Fruit fly (Drosophila melanogaster): ENCODE measurements around the gene betaNACtes1.

Gene betaNACtes1

DNA sequence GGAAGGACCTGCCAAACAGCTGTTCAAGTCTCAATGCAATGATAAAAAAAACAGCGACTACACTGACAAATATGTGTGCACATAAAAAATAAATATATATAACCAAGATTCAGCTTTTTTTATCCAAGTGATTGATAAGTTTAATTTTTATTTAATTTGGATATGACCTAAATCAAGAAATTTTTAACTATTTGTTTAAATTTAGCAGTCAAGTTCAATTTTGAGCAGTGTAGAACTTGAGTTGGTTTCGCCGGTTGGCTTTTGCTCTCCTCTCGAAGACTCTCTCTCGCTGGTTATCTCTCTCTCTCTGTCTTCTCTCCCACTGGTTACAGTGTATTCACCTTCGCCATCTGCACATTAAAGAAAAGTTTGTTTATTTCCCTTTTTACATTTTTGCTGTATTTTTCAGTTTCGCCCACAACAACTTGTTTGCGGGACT lies 45.6 kb upstream of the betaNACtes1 start (continued):
- peak in 1 of 2 experiments; percentile 92 for TF ChIP-seq Eip74EF (GFP tag; optimal IDR thresholded peaks at IDR 0.05)
- no peak for TF ChIP-seq cg (GFP tag; optimal IDR thresholded peaks at IDR 0.05)
- TF ChIP-seq repo (GFP tag; optimal IDR thresholded peaks at IDR 0.05): peak; percentile 35
- no peak for TF ChIP-seq prd (optimal IDR thresholded peaks at IDR 0.05)
- peak; percentile 93 for TF ChIP-seq prd (GFP tag; IDR thresholded peaks at IDR 0.05)
- no peak for TF ChIP-seq h (optimal IDR thresholded peaks at IDR 0.05)
- TF ChIP-seq Nf-YA (GFP tag; IDR thresholded peaks at IDR 0.05): peak; percentile 75
- TF ChIP-seq CG4617 (GFP tag; optimal IDR thresholded peaks at IDR 0.05; ENCODE audit: borderline replicate concordance): peak; percentile 66
- TF ChIP-seq sqz (GFP tag; optimal IDR thresholded peaks at IDR 0.05): peak; percentile 91
- TF ChIP-seq CG17186 (GFP tag; optimal IDR thresholded peaks at IDR 0.05): no peak
- TF ChIP-seq odd (GFP tag; optimal IDR thresholded peaks at IDR 0.05): peak; percentile 80
- peak; percentile 82 for TF ChIP-seq slou (GFP tag; optimal IDR thresholded peaks at IDR 0.05)
- TF ChIP-seq dmrt11E (tag; optimal IDR thresholded peaks at IDR 0.05): peak; percentile 87
- TF ChIP-seq CG13624 (GFP tag; optimal IDR thresholded peaks at IDR 0.05): peak; percentile 44
- peak; percentile 76 for TF ChIP-seq CG11723 (GFP tag; optimal IDR thresholded peaks at IDR 0.05)
- peak; percentile 10 for TF ChIP-seq eyg (GFP tag; optimal IDR thresholded peaks at IDR 0.05)
- TF ChIP-seq CG6813 (GFP tag; optimal IDR thresholded peaks at IDR 0.05): peak; percentile 83
- peak; percentile 78 for TF ChIP-seq Mrtf (GFP tag; IDR thresholded peaks at IDR 0.05)
- TF ChIP-seq CG12391 (tag; optimal IDR thresholded peaks at IDR 0.05): peak; percentile 91
- TF ChIP-seq CG2199 (GFP tag; IDR thresholded peaks at IDR 0.05): peak; percentile 50; the same call in 1 of the 3 replicates
- TF ChIP-seq fd96Cb (tag; optimal IDR thresholded peaks at IDR 0.05): peak; percentile 89
- TF ChIP-seq gt (GFP tag; IDR thresholded peaks at IDR 0.05): no peak; the same call in 1 of the 2 replicates
- no peak for TF ChIP-seq CkIIα-i1 (GFP tag; IDR thresholded peaks at IDR 0.05)
- TF ChIP-seq MTF-1 (GFP tag; optimal IDR thresholded peaks at IDR 0.05; ENCODE audit: borderline replicate concordance): peak; percentile 71
- peak; percentile 89 for TF ChIP-seq Fer3 (tag; optimal IDR thresholded peaks at IDR 0.05)
- TF ChIP-seq CG13424 (tag; optimal IDR thresholded peaks at IDR 0.05): peak; percentile 88
- peak; percentile 78 for TF ChIP-seq tio (GFP tag; optimal IDR thresholded peaks at IDR 0.05)
- TF ChIP-seq Atf3 (GFP tag; optimal IDR thresholded peaks at IDR 0.05): peak; percentile 56
- TF ChIP-seq CG9797 (GFP tag; optimal IDR thresholded peaks at IDR 0.05): no peak
- peak; percentile 81 for TF ChIP-seq ase (GFP tag; IDR thresholded peaks at IDR 0.05)
- peak; percentile 65 for TF ChIP-seq slp2 (GFP tag; optimal IDR thresholded peaks at IDR 0.05)
- peak; percentile 88 for TF ChIP-seq CG34422 (GFP tag; IDR thresholded peaks at IDR 0.05)
- peak; percentile 84 for TF ChIP-seq CG14014 (GFP tag; IDR thresholded peaks at IDR 0.05)
- peak; percentile 74 for TF ChIP-seq Taf1 (GFP tag; IDR thresholded peaks at IDR 0.05)
- TF ChIP-seq CG10979 (tag; optimal IDR thresholded peaks at IDR 0.05): peak; percentile 92
- TF ChIP-seq Dip3 (GFP tag; optimal IDR thresholded peaks at IDR 0.05): peak; percentile 52
- TF ChIP-seq CG11398 (GFP tag; optimal IDR thresholded peaks at IDR 0.05): no peak
- TF ChIP-seq CG1529 (GFP tag; optimal IDR thresholded peaks at IDR 0.05): peak; percentile 64
- TF ChIP-seq Optix (GFP tag; IDR thresholded peaks at IDR 0.05): 0 out of 3 replicates have a peak, but pooled peaks have one; percentile 53
- peak; percentile 82 for TF ChIP-seq CG6254 (GFP tag; optimal IDR thresholded peaks at IDR 0.05)
- TF ChIP-seq CG10209 (GFP tag; optimal IDR thresholded peaks at IDR 0.05): peak; percentile 87
- TF ChIP-seq NC2β (GFP tag; optimal IDR thresholded peaks at IDR 0.05): peak; percentile 71
- TF ChIP-seq CG6272 (GFP tag; IDR thresholded peaks at IDR 0.05): peak; percentile 64
- TF ChIP-seq kay (GFP tag; optimal IDR thresholded peaks at IDR 0.05): peak; percentile 79
- TF ChIP-seq usp (GFP tag; optimal IDR thresholded peaks at IDR 0.05): no peak
- TF ChIP-seq CG3726 (GFP tag; IDR thresholded peaks at IDR 0.05): peak; percentile 77; the same call in 2 of the 3 replicates
- no peak for TF ChIP-seq eve (GFP tag; optimal IDR thresholded peaks at IDR 0.05)
- TF ChIP-seq abd-A (tag; optimal IDR thresholded peaks at IDR 0.05): no peak
- TF ChIP-seq CG8478 (optimal IDR thresholded peaks at IDR 0.05): no peak
- peak; percentile 72 for TF ChIP-seq CG6765 (GFP tag; optimal IDR thresholded peaks at IDR 0.05)
- TF ChIP-seq CG3281 (GFP tag; optimal IDR thresholded peaks at IDR 0.05): peak; percentile 88
- peak; percentile 89 for TF ChIP-seq row (GFP tag; IDR thresholded peaks at IDR 0.05)

All from whole organism, embryonic.